Worm (Caenorhabditis elegans) whole organism, L3 larva: Measurements from ENCODE around the gene F53H4.3.
A peak's percentile ranks its signal among the peaks of the same experiment; 100 is the strongest.

ENCODE experiments used
- ceh-82 ChIP-seq: fragments of 150-350 bp; optimal IDR thresholded peaks from 2 replicates; lab custom pipeline; 2014; ENCODE audit warnings: missing biosample characterization, missing genetic modification characterization
- egl-27 ChIP-seq: sonication (generic microtip); optimal IDR thresholded peaks from 4 replicates; lab custom pipeline; 2017; ENCODE audit warnings: missing biosample characterization, missing genetic modification reagents, missing genetic modification characterization
- elt-2 ChIP-seq: sonication (generic microtip); optimal IDR thresholded peaks from 2 replicates; lab custom pipeline; 2016; ENCODE audit warnings: missing genetic modification reagents, mild to moderate bottlenecking, missing genetic modification characterization, missing compliant biosample characterization
- lin-15B ChIP-seq: fragments of 150-350 bp; optimal IDR thresholded peaks from 2 replicates; lab custom pipeline; 2014; ENCODE audit warnings: missing biosample characterization, missing genetic modification characterization
- mml-1 ChIP-seq: fragments of 150-350 bp; sonication (generic microtip); optimal IDR thresholded peaks from 3 replicates; lab custom pipeline; 2014; ENCODE audit warnings: missing biosample characterization, missing genetic modification characterization
- nhr-12 ChIP-seq: fragments of 150-350 bp; optimal IDR thresholded peaks from 2 replicates; lab custom pipeline; 2014; ENCODE audit warnings: missing biosample characterization, missing genetic modification characterization
- nhr-23 ChIP-seq: fragments of 150-350 bp; optimal IDR thresholded peaks from 2 replicates; lab custom pipeline; 2014; ENCODE audit warnings: missing biosample characterization, missing genetic modification reagents, missing genetic modification characterization
- pha-4 ChIP-seq: fragments of 150-350 bp; optimal IDR thresholded peaks from 2 replicates; lab custom pipeline; 2014; ENCODE audit warnings: missing biosample characterization, missing genetic modification reagents, missing genetic modification characterization
- pqm-1 ChIP-seq: fragments of 150-350 bp; optimal IDR thresholded peaks from 2 replicates; lab custom pipeline; 2017; ENCODE audit warnings: missing biosample characterization, missing genetic modification characterization, inconsistent platforms
- snpc-4 ChIP-seq: fragments of 150-350 bp; optimal IDR thresholded peaks from 2 replicates; lab custom pipeline; 2014; ENCODE audit warnings: missing biosample characterization, missing genetic modification characterization
- ztf-4 ChIP-seq: fragments of 150-350 bp; optimal IDR thresholded peaks from 2 replicates; lab custom pipeline; 2014; ENCODE audit warnings: missing biosample characterization, missing genetic modification characterization

F53H4.3 gene

DNA sequence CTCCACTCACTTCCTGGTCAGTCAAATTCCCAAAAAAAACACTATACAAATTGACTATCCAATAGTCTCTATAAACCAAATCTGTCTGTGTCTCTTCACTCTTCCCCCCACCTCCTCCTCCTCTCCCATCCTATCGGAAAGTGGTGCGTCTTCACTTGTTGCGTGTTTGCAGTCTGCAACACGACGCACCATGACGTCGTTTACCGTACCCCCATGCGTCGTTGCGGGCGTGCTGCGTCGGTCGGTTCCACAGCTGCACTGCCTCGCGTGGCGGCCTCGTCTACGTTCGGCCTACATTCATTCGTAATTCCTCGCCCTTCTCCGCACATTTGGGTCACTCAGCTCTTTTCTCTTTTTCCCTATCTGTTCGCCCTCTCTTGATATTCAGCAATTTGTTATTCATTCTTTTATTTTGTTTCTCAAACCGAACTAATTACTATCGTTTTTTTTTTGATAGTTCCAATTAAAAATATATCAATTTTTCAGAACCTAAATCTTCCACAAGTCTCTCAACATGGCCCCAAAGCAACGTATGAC is 46.2 kb downstream of the F53H4.3 start, which contains the start of gene serp-1.1 (continued):
- TF ChIP-seq egl-27 = peak; percentile 94
- no peak for TF ChIP-seq nhr-12 (tag; lab: Kevin White, UChicago)
- peak; percentile 88 for TF ChIP-seq pqm-1 (tag; lab: Kevin White, UChicago)
- peak; percentile 94 for TF ChIP-seq snpc-4
- TF ChIP-seq ztf-4 = peak; percentile 91
- peak; percentile 96 for TF ChIP-seq lin-15B (tag; lab: Kevin White, UChicago)
- TF ChIP-seq mml-1 (tag; lab: Kevin White, UChicago) = no peak
- peak; percentile 99 for TF ChIP-seq pha-4
- TF ChIP-seq nhr-23 (tag; lab: Kevin White, UChicago) = peak; percentile 100

DNA sequence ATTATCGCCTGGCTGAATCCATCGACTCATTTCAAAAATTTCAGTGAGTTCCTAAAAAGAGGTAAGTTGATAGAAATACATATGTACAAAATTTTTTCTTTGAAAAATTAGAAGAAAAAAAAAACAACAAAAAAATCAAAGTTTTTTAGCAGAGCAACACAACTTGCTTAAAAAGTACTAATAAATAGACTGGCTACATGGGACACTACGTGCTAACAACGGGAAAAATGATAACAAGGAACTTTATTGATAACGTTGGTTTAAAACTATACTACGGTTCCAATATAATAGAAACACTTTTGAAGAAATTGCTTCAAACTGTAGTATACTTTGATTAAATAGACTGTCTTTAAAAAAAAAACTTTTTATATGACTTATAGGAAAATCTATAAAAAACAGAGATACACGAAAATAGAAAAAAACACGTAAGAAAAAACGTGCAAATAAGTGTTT is 48.9 kb downstream of the F53H4.3 start, which contains the start of gene acox-1.6:
acox-1.6 (minus strand) TSS at position 51 of the 453 bp plus-strand sequence.
- TF ChIP-seq elt-2 (peak; percentile 70), ceh-82 (tag; lab: Kevin White, UChicago) (no peak), pqm-1 (tag; lab: Kevin White, UChicago) (peak; percentile 85), pha-4 (peak; percentile 42)
